Fruit fly (Drosophila melanogaster) whole organism, embryonic: ENCODE results near the gene CG10948.

ENCODE experiments used
- Aef1 ChIP-seq: fragments of 200-800 bp; sonication (Bioruptor generic); IDR thresholded peaks from 3 replicates; pipeline ENCODE4 v1.3.6; 2022; ENCODE audit warnings: missing biosample characterization, missing genetic modification characterization
- Atf3 ChIP-seq: fragments of 200-800 bp; sonication (Bioruptor generic); optimal IDR thresholded peaks from 3 replicates; lab custom pipeline; 2016; ENCODE audit warnings: missing biosample characterization, missing genetic modification characterization
- Awh ChIP-seq: fragments of 200-800 bp; sonication (Bioruptor generic); IDR thresholded peaks from 2 replicates; pipeline ENCODE4, ENCODE4 v1.3.6; 2022; ENCODE audit warnings: missing biosample characterization, missing genetic modification characterization
- CG10366 ChIP-seq: fragments of 200-800 bp; sonication (Bioruptor generic); IDR thresholded peaks from 2 replicates; pipeline ENCODE4 v1.3.6; 2022; ENCODE audit warnings: missing biosample characterization, missing genetic modification characterization
- CG13894 ChIP-seq: fragments of 200-800 bp; sonication (Bioruptor generic); optimal IDR thresholded peaks from 3 replicates; lab custom pipeline; 2018; ENCODE audit warnings: missing biosample characterization, mild to moderate bottlenecking, missing genetic modification characterization, moderate library complexity
- CG15479 ChIP-seq: fragments of 200-800 bp; sonication (Bioruptor generic); optimal IDR thresholded peaks from 3 replicates; lab custom pipeline; 2019; ENCODE audit warnings: missing biosample characterization, mild to moderate bottlenecking, missing genetic modification characterization, moderate library complexity
- CG18476 ChIP-seq: fragments of 200-800 bp; sonication (Bioruptor generic); optimal IDR thresholded peaks from 2 replicates; lab custom pipeline; 2016; ENCODE audit warnings: missing biosample characterization, mild to moderate bottlenecking, missing genetic modification characterization
- CG32532 ChIP-seq: fragments of 200-800 bp; sonication (Bioruptor generic); IDR thresholded peaks from 2 replicates; pipeline ENCODE4 v1.3.6; 2022; ENCODE audit warnings: missing biosample characterization, missing genetic modification characterization
- CG32772 ChIP-seq: fragments of 200-800 bp; sonication (Bioruptor generic); IDR thresholded peaks from 2 replicates; pipeline ENCODE4 v1.3.6; 2022; ENCODE audit warnings: missing biosample characterization, missing genetic modification characterization
- CG5180 ChIP-seq: fragments of 200-800 bp; sonication (Bioruptor generic); optimal IDR thresholded peaks from 3 replicates; lab custom pipeline; 2017; ENCODE audit warnings: missing biosample characterization, missing genetic modification characterization, mild to moderate bottlenecking, moderate library complexity, missing genetic modification reagents
- CG6272 ChIP-seq: fragments of 200-800 bp; sonication (Bioruptor generic); IDR thresholded peaks from 2 replicates; pipeline ENCODE4 v1.3.6; 2022; ENCODE audit warnings: missing biosample characterization, missing genetic modification characterization
- CG6813 ChIP-seq: fragments of 200-800 bp; sonication (Bioruptor generic); optimal IDR thresholded peaks from 2 replicates; lab custom pipeline; 2017; ENCODE audit warnings: missing biosample characterization, missing genetic modification characterization, mild to moderate bottlenecking, moderate library complexity, missing genetic modification reagents
- CG7963 ChIP-seq: fragments of 200-800 bp; sonication (Bioruptor generic); IDR thresholded peaks from 3 replicates; pipeline ENCODE4 v1.3.6; 2022; ENCODE audit warnings: missing biosample characterization, missing genetic modification characterization; ENCODE audit not compliant: partially characterized antibody
- CG8388 ChIP-seq: fragments of 200-800 bp; sonication (Bioruptor generic); optimal IDR thresholded peaks from 2 replicates; lab custom pipeline; 2019; ENCODE audit warnings: missing biosample characterization, mild to moderate bottlenecking, missing genetic modification characterization, moderate library complexity
- CG9727 ChIP-seq: fragments of 200-800 bp; sonication (Bioruptor generic); optimal IDR thresholded peaks from 3 replicates; lab custom pipeline; 2017; ENCODE audit warnings: missing biosample characterization, mild to moderate bottlenecking, missing genetic modification characterization
- CG9817 ChIP-seq: fragments of 200-800 bp; sonication (Bioruptor generic); optimal IDR thresholded peaks from 2 replicates; lab custom pipeline; 2018; ENCODE audit warnings: missing biosample characterization, mild to moderate bottlenecking, missing genetic modification characterization, moderate library complexity
- CkIIα-i1 ChIP-seq: fragments of 200-800 bp; sonication (Bioruptor generic); IDR thresholded peaks from 2 replicates; pipeline ENCODE4 v1.3.6; 2022; ENCODE audit warnings: missing biosample characterization, missing genetic modification characterization
- CoRest ChIP-seq: fragments of 200-800 bp; sonication (Bioruptor generic); optimal IDR thresholded peaks from 3 replicates; lab custom pipeline; 2018; ENCODE audit warnings: missing biosample characterization, mild to moderate bottlenecking, missing genetic modification characterization, moderate library complexity
- Dad ChIP-seq: fragments of 200-800 bp; sonication (Bioruptor generic); optimal IDR thresholded peaks from 3 replicates; lab custom pipeline; 2016; ENCODE audit warnings: missing biosample characterization, missing genetic modification characterization
- Dll ChIP-seq: fragments of 200-800 bp; sonication (Bioruptor generic); IDR thresholded peaks from 4 replicates; pipeline ENCODE4 v1.3.6; 2022; ENCODE audit warnings: missing biosample characterization, missing genetic modification characterization; ENCODE audit not compliant: partially characterized antibody
- Doc2 ChIP-seq: fragments of 200-800 bp; sonication (Bioruptor generic); IDR thresholded peaks from 2 replicates; pipeline ENCODE4 v1.3.6; 2022; ENCODE audit warnings: missing biosample characterization, missing genetic modification characterization
- Drgx ChIP-seq: fragments of 200-800 bp; sonication (Bioruptor generic); IDR thresholded peaks from 2 replicates; pipeline ENCODE4 v1.3.6; 2022; ENCODE audit warnings: missing biosample characterization, missing genetic modification characterization
- HLH3B ChIP-seq: fragments of 200-800 bp; sonication (Bioruptor generic); IDR thresholded peaks from 2 replicates; pipeline ENCODE4 v1.3.6; 2022; ENCODE audit warnings: missing biosample characterization, missing genetic modification characterization
- Hr3 ChIP-seq: fragments of 200-800 bp; sonication (Bioruptor generic); optimal IDR thresholded peaks from 3 replicates; lab custom pipeline; 2016; ENCODE audit warnings: missing biosample characterization, missing genetic modification characterization
- Hsf ChIP-seq: fragments of 200-800 bp; sonication (Bioruptor generic); optimal IDR thresholded peaks from 3 replicates; lab custom pipeline; 2016; ENCODE audit warnings: missing biosample characterization, missing genetic modification characterization
- Max ChIP-seq: fragments of 200-800 bp; sonication (Bioruptor generic); optimal IDR thresholded peaks from 2 replicates; lab custom pipeline; 2016; ENCODE audit warnings: missing biosample characterization, mild to moderate bottlenecking, missing genetic modification characterization
- PHDP ChIP-seq: fragments of 200-800 bp; sonication (Bioruptor generic); optimal IDR thresholded peaks from 3 replicates; lab custom pipeline; 2018; ENCODE audit warnings: missing biosample characterization, mild to moderate bottlenecking, missing genetic modification characterization, moderate library complexity
- Ptx1 ChIP-seq: fragments of 200-800 bp; sonication (Bioruptor generic); IDR thresholded peaks from 2 replicates; pipeline ENCODE4 v1.3.6; 2022; ENCODE audit warnings: missing biosample characterization, missing genetic modification characterization
- ap ChIP-seq: fragments of 200-800 bp; sonication (Bioruptor generic); IDR thresholded peaks from 2 replicates; pipeline ENCODE4 v1.3.6; 2022; ENCODE audit warnings: missing biosample characterization, missing genetic modification characterization
- ara ChIP-seq: fragments of 200-800 bp; sonication (Bioruptor generic); IDR thresholded peaks from 2 replicates; pipeline ENCODE4 v1.3.6; 2022; ENCODE audit warnings: missing biosample characterization, missing genetic modification characterization
- bbx ChIP-seq: fragments of 200-800 bp; sonication (Bioruptor generic); IDR thresholded peaks from 2 replicates; pipeline ENCODE4 v1.3.6; 2022; ENCODE audit warnings: missing biosample characterization, missing genetic modification characterization; ENCODE audit not compliant: partially characterized antibody
- bigmax ChIP-seq: fragments of 200-800 bp; sonication (Bioruptor generic); optimal IDR thresholded peaks from 2 replicates; lab custom pipeline; 2018; ENCODE audit warnings: missing biosample characterization, mild to moderate bottlenecking, missing genetic modification characterization
- br ChIP-seq: fragments of >200 bp; optimal IDR thresholded peaks from 2 replicates; lab custom pipeline; 2017
- dati ChIP-seq: fragments of 200-800 bp; sonication (Bioruptor generic); IDR thresholded peaks from 2 replicates; pipeline ENCODE4 v1.3.6; 2022; ENCODE audit warnings: missing biosample characterization, missing genetic modification characterization
- dm ChIP-seq: fragments of 200-800 bp; sonication (Bioruptor generic); optimal IDR thresholded peaks from 3 replicates; lab custom pipeline; 2016; ENCODE audit warnings: missing biosample characterization, missing genetic modification characterization
- dpn ChIP-seq, 2 experiments: fragments of 200-800 bp; sonication (Bioruptor generic); optimal IDR thresholded peaks; 3 replicates each; lab custom pipeline; 2016; ENCODE audit warnings: missing biosample characterization in 2 of 2, missing genetic modification characterization in 2 of 2
- emc ChIP-seq: fragments of 200-800 bp; sonication (Bioruptor generic); optimal IDR thresholded peaks from 2 replicates; lab custom pipeline; 2016; ENCODE audit warnings: missing biosample characterization, missing genetic modification characterization
- fd64A ChIP-seq: fragments of 200-800 bp; sonication (Bioruptor generic); optimal IDR thresholded peaks from 3 replicates; lab custom pipeline; 2018; ENCODE audit warnings: missing biosample characterization, mild to moderate bottlenecking, missing genetic modification characterization
- gt ChIP-seq: fragments of 200-800 bp; sonication (Bioruptor generic); IDR thresholded peaks from 2 replicates; pipeline ENCODE4 v1.3.6; 2022; ENCODE audit warnings: missing biosample characterization, missing genetic modification characterization
- jing ChIP-seq: fragments of 200-800 bp; sonication (Bioruptor generic); optimal IDR thresholded peaks from 2 replicates; lab custom pipeline; 2018; ENCODE audit warnings: missing biosample characterization, mild to moderate bottlenecking, missing genetic modification characterization
- lab ChIP-seq: fragments of 200-800 bp; sonication (Bioruptor generic); optimal IDR thresholded peaks from 3 replicates; lab custom pipeline; 2017; ENCODE audit warnings: missing biosample characterization, missing genetic modification characterization, mild to moderate bottlenecking, moderate library complexity, missing genetic modification reagents
- lbe ChIP-seq: fragments of 200-800 bp; sonication (Bioruptor generic); optimal IDR thresholded peaks from 2 replicates; lab custom pipeline; 2016; ENCODE audit warnings: missing biosample characterization, mild to moderate bottlenecking, missing genetic modification characterization
- prd ChIP-seq, 3 experiments: fragments of >200 bp in 2 of 3; fragments of 200-800 bp in 1 of 3; sonication (Bioruptor generic) in 1 of 3; optimal IDR thresholded peaks in 2 of 3; IDR thresholded peaks in 1 of 3; 2 replicates in 2 of 3; 3 replicates in 1 of 3; pipeline versions ENCODE4 v1.3.6 to Lab custom; 2017 to 2022; ENCODE audit warnings: missing biosample characterization in 1 of 3, missing genetic modification characterization in 1 of 3
- ranshi ChIP-seq: fragments of 200-800 bp; sonication (Bioruptor generic); IDR thresholded peaks from 2 replicates; pipeline ENCODE4 v1.3.6; 2022; ENCODE audit warnings: missing biosample characterization, missing genetic modification characterization
- salm ChIP-seq: fragments of 200-800 bp; sonication (Bioruptor generic); optimal IDR thresholded peaks from 2 replicates; lab custom pipeline; 2018; ENCODE audit warnings: missing biosample characterization, mild to moderate bottlenecking, missing genetic modification characterization
- sug ChIP-seq: fragments of 200-800 bp; optimal IDR thresholded peaks from 2 replicates; lab custom pipeline; 2019; ENCODE audit warnings: missing biosample characterization, mild to moderate bottlenecking, missing genetic modification characterization, moderate library complexity
- tap ChIP-seq: fragments of 200-800 bp; optimal IDR thresholded peaks from 3 replicates; lab custom pipeline; 2019; ENCODE audit warnings: missing biosample characterization, mild to moderate bottlenecking, missing genetic modification characterization, moderate library complexity
- tup ChIP-seq: fragments of 200-800 bp; sonication (Bioruptor generic); optimal IDR thresholded peaks from 2 replicates; lab custom pipeline; 2016; ENCODE audit warnings: missing biosample characterization, mild to moderate bottlenecking, missing genetic modification characterization, moderate library complexity
- wek ChIP-seq: fragments of 200-800 bp; sonication (Bioruptor generic); optimal IDR thresholded peaks from 3 replicates; lab custom pipeline; 2018; ENCODE audit warnings: missing biosample characterization, mild to moderate bottlenecking, missing genetic modification characterization, moderate library complexity

The CG10948 gene

DNA sequence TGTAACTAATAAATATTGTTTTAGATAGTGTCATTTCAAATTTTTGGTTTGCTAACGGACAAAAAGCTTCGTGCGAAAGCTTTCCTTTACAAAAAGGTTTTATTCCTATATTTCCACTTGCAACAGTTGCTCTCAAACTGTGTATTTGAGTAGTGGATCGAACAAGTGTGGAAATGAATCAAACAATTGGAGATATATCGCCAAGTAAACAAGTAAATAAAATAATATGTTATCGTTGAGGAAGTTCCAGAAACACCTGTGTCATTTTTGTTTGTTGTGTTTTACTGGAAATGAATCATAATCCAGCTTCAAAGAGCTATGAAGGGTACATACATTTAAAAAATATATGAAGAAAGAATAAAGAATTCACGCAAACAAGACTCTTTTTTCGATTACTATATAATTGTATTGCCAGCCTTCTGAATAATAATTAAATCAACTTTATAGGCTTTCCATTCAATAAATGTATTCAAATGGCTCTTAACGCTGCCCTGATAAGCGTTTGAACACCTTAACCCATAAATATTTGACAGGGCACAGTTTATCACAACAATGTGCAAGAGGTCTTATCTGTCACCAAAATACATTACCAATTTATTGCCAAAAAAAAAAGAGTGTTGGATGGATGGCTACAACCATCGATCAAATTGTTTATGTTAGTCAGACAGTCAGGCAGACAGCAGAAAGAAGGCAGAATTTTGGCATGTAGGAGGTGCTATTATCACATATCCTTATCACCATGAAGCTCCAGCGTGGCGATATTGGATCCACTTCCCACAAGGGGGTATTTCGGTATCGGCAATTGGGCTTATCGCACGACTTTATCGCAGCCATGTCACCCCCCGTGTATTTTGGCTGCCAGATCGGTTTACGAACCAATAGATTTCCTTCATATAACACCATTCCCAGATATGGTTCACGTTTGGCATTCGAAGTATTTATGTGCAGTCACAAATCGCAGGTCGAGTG is 14.1 kb downstream of the CG10948 start (continued):
- TF ChIP-seq Ptx1 (GFP tag; lab: Robert Waterston, UW) (no peak), tup (GFP tag; lab: Kevin White, UChicago) (no peak), CG6272 (no peak), CG9727 (no peak), Dll (GFP tag; lab: Robert Waterston, UW) (no peak), Aef1 (GFP tag; lab: Robert Waterston, UW) (no peak), gt (no peak), CG18476 (GFP tag; lab: Kevin White, UChicago) (no peak), Drgx (GFP tag; lab: Robert Waterston, UW) (no peak), CG7963 (no peak), dati (GFP tag; lab: Robert Waterston, UW) (no peak), wek (GFP tag; lab: Kevin White, UChicago) (no peak), sug (peak; percentile 99), Doc2 (GFP tag; lab: Robert Waterston, UW) (no peak), CG15479 (GFP tag; lab: Kevin White, UChicago) (no peak), Hsf (no peak), emc (GFP tag; lab: Kevin White, UChicago) (no peak), CoRest (tag; lab: Kevin White, UChicago) (no peak), bigmax (GFP tag; lab: Kevin White, UChicago) (no peak), CG32532 (GFP tag; lab: Robert Waterston, UW) (no peak), Max (GFP tag; lab: Kevin White, UChicago) (no peak), CG32772 (GFP tag; lab: Robert Waterston, UW) (no peak), prd (optimal IDR thresholded peaks at IDR 0.05; lab: Kevin White, UChicago) (no peak), prd (GFP tag; IDR thresholded peaks at IDR 0.05; lab: Robert Waterston, UW) (no peak), CG5180 (GFP tag; lab: Kevin White, UChicago) (no peak), fd64A (GFP tag; lab: Kevin White, UChicago) (no peak), Hr3 (GFP tag; lab: Kevin White, UChicago) (no peak), dm (no peak), lbe (GFP tag; lab: Kevin White, UChicago) (no peak), br (lab: Kevin White, UChicago) (no peak), salm (tag; lab: Kevin White, UChicago) (no peak), CG8388 (no peak), lab (GFP tag; lab: Kevin White, UChicago) (peak; percentile 80), CG6813 (GFP tag; lab: Kevin White, UChicago) (peak; percentile 31), Dad (GFP tag; lab: Kevin White, UChicago) (no peak), CG9817 (tag; lab: Kevin White, UChicago) (no peak), Awh (GFP tag; lab: Robert Waterston, UW) (0 out of 2 replicates have a peak, but pooled peaks have one; percentile 16), PHDP (tag; lab: Kevin White, UChicago) (peak; percentile 47), dpn (GFP tag; optimal IDR thresholded peaks at IDR 0.05; lab: Kevin White, UChicago) (no peak), ap (GFP tag; lab: Robert Waterston, UW) (no peak), Atf3 (GFP tag; lab: Kevin White, UChicago) (no peak), bbx (GFP tag; lab: Robert Waterston, UW) (no peak), CG10366 (no peak), jing (GFP tag; lab: Kevin White, UChicago) (no peak), CkIIα-i1 (no peak), CG13894 (tag; lab: Kevin White, UChicago) (no peak), HLH3B (GFP tag; lab: Robert Waterston, UW) (no peak), ranshi (GFP tag; lab: Robert Waterston, UW) (no peak), tap (tag; lab: Kevin White, UChicago) (no peak), ara (no peak)
